Worm (Caenorhabditis elegans) whole organism, L1 larva: ENCODE results near the gene col-166.

Experiments used
- F16B12.6 ChIP-seq: fragments of 150-350 bp; optimal IDR thresholded peaks from 2 replicates; lab custom pipeline; 2014; ENCODE audit warnings: missing biosample characterization, missing genetic modification characterization
- Y116A8C.19 ChIP-seq: sonication (generic microtip); optimal IDR thresholded peaks from 2 replicates; lab custom pipeline; 2016; ENCODE audit warnings: missing compliant biosample characterization, missing genetic modification characterization, borderline replicate concordance
- aha-1 ChIP-seq: fragments of 150-350 bp; optimal IDR thresholded peaks from 2 replicates; lab custom pipeline; 2014; ENCODE audit warnings: missing biosample characterization, missing genetic modification characterization
- ama-1 ChIP-seq: fragments of 150-350 bp; optimal IDR thresholded peaks from 2 replicates; lab custom pipeline; 2014
- blmp-1 ChIP-seq: fragments of 150-350 bp; optimal IDR thresholded peaks from 2 replicates; lab custom pipeline; 2014; ENCODE audit warnings: missing biosample characterization, missing genetic modification characterization
- ceh-63 ChIP-seq: fragments of 200-800 bp; sonication (Bioruptor generic); optimal IDR thresholded peaks from 2 replicates; lab custom pipeline; 2018; ENCODE audit warnings: mild to moderate bottlenecking, missing genetic modification characterization, missing compliant biosample characterization
- ceh-8 ChIP-seq: fragments of 200-800 bp; sonication (Bioruptor generic); optimal IDR thresholded peaks from 2 replicates; lab custom pipeline; 2018; ENCODE audit warnings: mild to moderate bottlenecking, missing genetic modification characterization, moderate library complexity, missing compliant biosample characterization
- ceh-82 ChIP-seq, 3 experiments: fragments of 150-350 bp in 1 of 3; sonication (generic microtip) in 2 of 3; optimal IDR thresholded peaks; 2 replicates each; lab custom pipeline; 2014 to 2017; ENCODE audit warnings: missing biosample characterization in 3 of 3, missing genetic modification characterization in 3 of 3
- ceh-90 ChIP-seq: sonication (generic microtip); optimal IDR thresholded peaks from 2 replicates; lab custom pipeline; 2016; ENCODE audit warnings: missing genetic modification characterization, missing compliant biosample characterization
- ces-1 ChIP-seq: fragments of 150-350 bp; optimal IDR thresholded peaks from 2 replicates; lab custom pipeline; 2014; ENCODE audit warnings: missing biosample characterization, missing genetic modification reagents, missing genetic modification characterization
- dsc-1 ChIP-seq: sonication (generic microtip); optimal IDR thresholded peaks from 2 replicates; lab custom pipeline; 2016; ENCODE audit warnings: mild to moderate bottlenecking, missing genetic modification characterization, missing compliant biosample characterization
- efl-3 ChIP-seq: fragments of 200-800 bp; sonication (Bioruptor generic); optimal IDR thresholded peaks from 2 replicates; lab custom pipeline; 2018; ENCODE audit warnings: mild to moderate bottlenecking, missing genetic modification characterization, missing compliant biosample characterization
- elt-2 ChIP-seq: sonication (generic microtip); optimal IDR thresholded peaks from 2 replicates; lab custom pipeline; 2016; ENCODE audit warnings: missing genetic modification characterization, mild to moderate bottlenecking, inconsistent platforms, missing compliant biosample characterization, missing genetic modification reagents
- elt-3 ChIP-seq, 6 experiments: fragments of 150-350 bp in 1 of 6; sonication (generic microtip); optimal IDR thresholded peaks; 2 replicates each; lab custom pipeline; 2017 to 2018; ENCODE audit warnings: missing biosample characterization in 6 of 6, missing genetic modification characterization in 6 of 6, inconsistent platforms in 1 of 6
- ets-5 ChIP-seq: fragments of 200-800 bp; sonication (Bioruptor generic); IDR thresholded peaks from 2 replicates; pipeline ENCODE4 v1.3.6; 2022; ENCODE audit warnings: missing genetic modification characterization, missing compliant biosample characterization
- fkh-10 ChIP-seq: sonication (generic microtip); optimal IDR thresholded peaks from 2 replicates; lab custom pipeline; 2017; ENCODE audit warnings: missing biosample characterization, missing genetic modification reagents, missing genetic modification characterization
- grh-1 ChIP-seq: fragments of 200-800 bp; sonication (Bioruptor generic); IDR thresholded peaks from 2 replicates; pipeline ENCODE4 v1.3.6; 2022; ENCODE audit warnings: missing genetic modification reagents, missing genetic modification characterization, missing compliant biosample characterization
- hlh-17 ChIP-seq: fragments of 200-800 bp; sonication (Bioruptor generic); optimal IDR thresholded peaks from 2 replicates; lab custom pipeline; 2018; ENCODE audit warnings: missing genetic modification characterization, mild to moderate bottlenecking, missing compliant biosample characterization, moderate library complexity, borderline replicate concordance
- hlh-4 ChIP-seq: sonication (generic microtip); optimal IDR thresholded peaks from 2 replicates; lab custom pipeline; 2016; ENCODE audit warnings: mild to moderate bottlenecking, missing genetic modification characterization, missing compliant biosample characterization
- hpl-2 ChIP-seq: fragments of 150-350 bp; optimal IDR thresholded peaks from 2 replicates; lab custom pipeline; 2014; ENCODE audit warnings: missing biosample characterization, missing genetic modification reagents, missing genetic modification characterization
- lin-14 ChIP-seq: fragments of 200-800 bp; sonication (Bioruptor generic); optimal IDR thresholded peaks from 2 replicates; lab custom pipeline; 2018; ENCODE audit warnings: mild to moderate bottlenecking, missing genetic modification characterization, moderate library complexity, missing compliant biosample characterization
- lsy-2 ChIP-seq, 2 experiments: fragments of 150-350 bp; optimal IDR thresholded peaks; 2 replicates each; lab custom pipeline; 2014; ENCODE audit warnings: missing biosample characterization in 2 of 2, missing genetic modification characterization in 2 of 2
- mdl-1 ChIP-seq, 2 experiments: fragments of 150-350 bp; optimal IDR thresholded peaks; 2 replicates each; lab custom pipeline; 2014 to 2017; ENCODE audit warnings: missing biosample characterization in 2 of 2, missing genetic modification characterization in 2 of 2, inconsistent platforms in 1 of 2
- mef-2 ChIP-seq: fragments of 150-350 bp; optimal IDR thresholded peaks from 2 replicates; lab custom pipeline; 2014; ENCODE audit warnings: missing biosample characterization, missing genetic modification characterization
- mep-1 ChIP-seq: fragments of 150-350 bp; optimal IDR thresholded peaks from 2 replicates; lab custom pipeline; 2014; ENCODE audit warnings: missing biosample characterization, missing genetic modification characterization
- nhr-19 ChIP-seq: fragments of 200-800 bp; sonication (Bioruptor generic); conservative IDR thresholded peaks from 2 replicates; pipeline ENCODE4 v1.3.6; 2022; ENCODE audit warnings: missing genetic modification characterization, missing compliant biosample characterization
- nhr-20 ChIP-seq: sonication (generic microtip); optimal IDR thresholded peaks from 2 replicates; lab custom pipeline; 2016; ENCODE audit warnings: mild to moderate bottlenecking, missing genetic modification characterization, missing compliant biosample characterization
- nhr-47 ChIP-seq: sonication (generic microtip); optimal IDR thresholded peaks from 2 replicates; lab custom pipeline; 2016; ENCODE audit warnings: mild to moderate bottlenecking, missing genetic modification characterization, moderate library complexity, missing compliant biosample characterization
- nhr-71 ChIP-seq: sonication (generic microtip); optimal IDR thresholded peaks from 2 replicates; lab custom pipeline; 2016; ENCODE audit warnings: mild to moderate bottlenecking, missing genetic modification characterization, moderate library complexity, missing compliant biosample characterization
- nhr-76 ChIP-seq: sonication (generic microtip); optimal IDR thresholded peaks from 2 replicates; lab custom pipeline; 2017; ENCODE audit warnings: missing biosample characterization, missing genetic modification characterization
- nhr-77 ChIP-seq: fragments of 150-350 bp; optimal IDR thresholded peaks from 2 replicates; lab custom pipeline; 2014; ENCODE audit warnings: missing biosample characterization, missing genetic modification characterization
- nhr-84 ChIP-seq: sonication (generic microtip); optimal IDR thresholded peaks from 2 replicates; lab custom pipeline; 2017; ENCODE audit warnings: missing biosample characterization, missing genetic modification characterization
- nhr-85 ChIP-seq: sonication (generic microtip); peaks from one replicate; lab custom pipeline; 2016; ENCODE audit warnings: missing genetic modification characterization, inconsistent platforms, missing compliant biosample characterization
- pqm-1 ChIP-seq: sonication (generic microtip); optimal IDR thresholded peaks from 3 replicates; lab custom pipeline; 2017; ENCODE audit warnings: missing biosample characterization, missing genetic modification characterization
- rnt-1 ChIP-seq: sonication (generic microtip); optimal IDR thresholded peaks from 2 replicates; lab custom pipeline; 2016; ENCODE audit warnings: mild to moderate bottlenecking, missing genetic modification characterization, moderate library complexity, missing compliant biosample characterization
- skn-1 ChIP-seq: fragments of 150-350 bp; optimal IDR thresholded peaks from 2 replicates; lab custom pipeline; 2014; ENCODE audit warnings: missing biosample characterization, missing genetic modification characterization
- snu-23 ChIP-seq: sonication (generic microtip); optimal IDR thresholded peaks from 2 replicates; lab custom pipeline; 2016; ENCODE audit warnings: missing genetic modification characterization, missing compliant biosample characterization
- sptf-1 ChIP-seq: fragments of 150-350 bp; optimal IDR thresholded peaks from 2 replicates; lab custom pipeline; 2014; ENCODE audit warnings: missing biosample characterization, missing genetic modification characterization
- swsn-7 ChIP-seq: sonication (generic microtip); optimal IDR thresholded peaks from 2 replicates; lab custom pipeline; 2016; ENCODE audit warnings: missing genetic modification characterization, missing compliant biosample characterization
- tbx-2 ChIP-seq: sonication (generic microtip); optimal IDR thresholded peaks from 2 replicates; lab custom pipeline; 2016; ENCODE audit warnings: missing genetic modification characterization, missing compliant biosample characterization
- tlp-1 ChIP-seq: fragments of 150-350 bp; optimal IDR thresholded peaks from 2 replicates; lab custom pipeline; 2014; ENCODE audit warnings: missing biosample characterization, missing genetic modification characterization
- unc-86 ChIP-seq: sonication (generic microtip); optimal IDR thresholded peaks from 2 replicates; lab custom pipeline; 2016; ENCODE audit warnings: missing genetic modification characterization, missing compliant biosample characterization
- xbp-1 ChIP-seq: sonication (generic microtip); optimal IDR thresholded peaks from 2 replicates; lab custom pipeline; 2016; ENCODE audit warnings: missing genetic modification characterization, missing compliant biosample characterization
- ztf-4 ChIP-seq: fragments of 150-350 bp; optimal IDR thresholded peaks from 2 replicates; lab custom pipeline; 2014; ENCODE audit warnings: missing biosample characterization, missing genetic modification characterization

col-166 gene

ce11 chrX:6232998-6233626 lies 46.7 kb upstream of the col-166 start, which contains the start of gene C14F11.4:
TSS of gene C14F11.4 (minus strand) at chrX:6233048.
- no peak for TF ChIP-seq blmp-1 (tag; lab: Kevin White, UChicago)
- TF ChIP-seq nhr-76 (tag; lab: Kevin White, UChicago), result no peak
- TF ChIP-seq ceh-82 (tag; optimal IDR thresholded peaks at IDR 0.05; lab: Kevin White, UChicago), result no peak
- no peak for TF ChIP-seq elt-2 (tag; lab: Kevin White, UChicago)
- no peak for TF ChIP-seq ceh-90
- TF ChIP-seq tlp-1 (tag; lab: Kevin White, UChicago), result no peak
- no peak for TF ChIP-seq fkh-10
- no peak for TF ChIP-seq elt-3 (tag; optimal IDR thresholded peaks at IDR 0.05; lab: Kevin White, UChicago)

DNA sequence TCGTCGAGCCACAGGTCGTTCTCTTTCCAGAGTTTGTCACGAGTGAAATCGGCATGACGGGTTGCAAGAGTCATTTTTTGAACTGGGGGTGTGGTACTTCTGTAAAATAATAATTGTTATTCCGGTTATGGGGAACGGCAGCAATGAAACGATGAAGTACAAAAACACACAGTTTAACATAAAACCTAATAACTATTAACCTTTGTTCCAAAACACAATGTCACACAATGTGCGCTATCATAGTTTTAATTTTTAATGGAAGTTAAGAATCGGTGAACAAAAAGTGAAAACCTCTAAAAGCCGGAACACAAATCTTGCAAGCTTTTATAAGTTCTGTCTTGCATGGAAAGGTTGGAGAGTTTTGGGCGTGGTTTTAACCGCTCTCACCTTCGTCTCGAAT lies 44.4 kb upstream of the col-166 start, which contains the start of gene hsp-43:
TSS of gene hsp-43 (minus strand) at position 101 of the 400 bp plus-strand sequence.
- TF ChIP-seq skn-1 (tag; lab: Kevin White, UChicago) (peak; percentile 19), rnt-1 (no peak), blmp-1 (tag; lab: Kevin White, UChicago) (peak; percentile 78)

- peak; percentile 25 for TF ChIP-seq lin-14
- TF ChIP-seq efl-3 (GFP tag; lab: Kevin White, UChicago), result no peak
- TF ChIP-seq ces-1, result no peak
- no peak for TF ChIP-seq hpl-2
- no peak for TF ChIP-seq ets-5
- no peak for TF ChIP-seq nhr-19 (GFP tag; lab: Robert Waterston, UW)
- no peak for TF ChIP-seq ama-1 (lab: Kevin White, UChicago)
- TF ChIP-seq nhr-85 (tag; lab: Kevin White, UChicago), result peak; percentile 25
- TF ChIP-seq ceh-82 (tag; optimal IDR thresholded peaks at IDR 0.05; lab: Kevin White, UChicago), result no peak
- peak; percentile 19 for TF ChIP-seq blmp-1 (tag; lab: Kevin White, UChicago)
- TF ChIP-seq Y116A8C.19 (tag; lab: Kevin White, UChicago), result no peak
- TF ChIP-seq mef-2, result no peak
- TF ChIP-seq hlh-17 (GFP tag; lab: Kevin White, UChicago), result no peak
Measured at ce11 chrX:6238973-6239372, 40.8 kb upstream of the col-166 start, which contains the start of gene rml-3. TSS of gene rml-3 (minus strand) at chrX:6239065.

DNA sequence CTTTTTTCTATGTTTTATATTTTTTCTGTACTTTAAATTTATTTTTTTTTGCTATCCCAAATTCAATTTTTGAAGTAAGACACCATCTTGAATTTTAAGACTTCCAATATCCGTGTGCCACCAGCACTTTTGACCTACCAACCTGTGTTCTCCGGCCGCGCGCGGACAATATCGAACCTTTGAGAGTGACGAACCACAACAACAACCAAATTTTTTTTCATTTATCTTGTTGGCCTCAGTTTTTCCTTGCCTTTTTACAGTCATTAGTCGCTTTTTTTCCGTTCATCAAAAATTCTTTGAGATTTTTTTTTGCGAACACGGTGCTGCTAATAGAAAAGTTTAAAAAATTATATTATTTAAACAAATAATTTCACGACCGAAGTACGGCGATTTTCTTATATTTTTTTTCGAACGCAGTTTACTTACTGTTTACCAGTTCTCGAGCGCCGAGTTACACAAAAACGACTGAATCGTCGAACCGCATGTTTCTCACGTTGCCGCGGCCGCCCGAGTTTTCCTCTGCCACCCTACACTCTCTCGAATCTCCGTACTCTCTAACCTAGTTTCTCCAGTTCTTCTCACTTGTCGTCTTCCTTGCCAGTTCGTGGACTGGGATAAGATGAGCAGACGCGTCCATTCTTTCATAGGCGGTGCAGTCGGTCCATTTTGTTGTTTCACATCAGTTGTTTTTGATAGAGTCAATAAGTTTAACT lies 39.7 kb upstream of the col-166 start:
- TF ChIP-seq nhr-20 (peak; percentile 37), F16B12.6 (no peak), lsy-2 (tag; optimal IDR thresholded peaks at IDR 0.05; lab: Kevin White, UChicago) (peak in 1 of 2 experiments; percentile 11), mep-1 (tag; lab: Kevin White, UChicago) (peak; percentile 39), hlh-4 (tag; lab: Kevin White, UChicago) (no peak), rnt-1 (peak; percentile 65), pqm-1 (tag; lab: Kevin White, UChicago) (no peak), skn-1 (tag; lab: Kevin White, UChicago) (peak; percentile 15), blmp-1 (tag; lab: Kevin White, UChicago) (peak; percentile 26), tbx-2 (tag; lab: Kevin White, UChicago) (peak; percentile 47), snu-23 (peak; percentile 58), dsc-1 (tag; lab: Kevin White, UChicago) (peak; percentile 43), nhr-47 (tag; lab: Kevin White, UChicago) (peak; percentile 37), fkh-10 (no peak), unc-86 (tag; lab: Kevin White, UChicago) (no peak), aha-1 (tag; lab: Kevin White, UChicago) (no peak), grh-1 (GFP tag; lab: Robert Waterston, UW) (no peak), swsn-7 (tag; lab: Kevin White, UChicago) (peak; percentile 40), ceh-63 (GFP tag; lab: Kevin White, UChicago) (no peak), mdl-1 (tag; optimal IDR thresholded peaks at IDR 0.05; lab: Kevin White, UChicago) (peak in 1 of 2 experiments; percentile 55), ztf-4 (tag; lab: Kevin White, UChicago) (no peak), nhr-84 (no peak), ceh-82 (tag; optimal IDR thresholded peaks at IDR 0.05; lab: Kevin White, UChicago) (peak in 2 of 3 experiments; percentile 18 to 41), lin-14 (peak; percentile 92), nhr-77 (tag; lab: Kevin White, UChicago) (no peak), nhr-71 (tag; lab: Kevin White, UChicago) (peak; percentile 68), xbp-1 (tag; lab: Kevin White, UChicago) (peak; percentile 52), hlh-17 (GFP tag; lab: Kevin White, UChicago) (no peak), ceh-8 (GFP tag; lab: Kevin White, UChicago) (no peak), sptf-1 (no peak)
